Worm (Caenorhabditis elegans) whole organism, late embryonic: ENCODE results near the gene srj-5.

Experiments
- C08G9.2 ChIP-seq: sonication (generic microtip); optimal IDR thresholded peaks from 2 replicates; lab custom pipeline; 2016; ENCODE audit warnings: mild to moderate bottlenecking, missing genetic modification characterization, moderate library complexity, missing compliant biosample characterization
- C38D4.7 ChIP-seq: fragments of 200-800 bp; sonication (Bioruptor generic); optimal IDR thresholded peaks from 2 replicates; lab custom pipeline; 2018; ENCODE audit warnings: mild to moderate bottlenecking, missing genetic modification characterization, moderate library complexity, missing compliant biosample characterization
- F13H6.1 ChIP-seq: sonication (generic microtip); optimal IDR thresholded peaks from 2 replicates; lab custom pipeline; 2016; ENCODE audit warnings: missing genetic modification characterization, missing compliant biosample characterization
- T23F11.4 ChIP-seq: fragments of 200-800 bp; sonication (Bioruptor generic); optimal IDR thresholded peaks from 2 replicates; lab custom pipeline; 2018; ENCODE audit warnings: mild to moderate bottlenecking, missing genetic modification characterization, missing compliant biosample characterization
- ama-1 ChIP-seq: fragments of 150-350 bp; optimal IDR thresholded peaks from 2 replicates; lab custom pipeline; 2014
- ceh-14 ChIP-seq: sonication (generic microtip); optimal IDR thresholded peaks from 2 replicates; lab custom pipeline; 2016; ENCODE audit warnings: missing genotype, missing genetic modification characterization, missing compliant biosample characterization
- ceh-18 ChIP-seq: sonication (generic microtip); optimal IDR thresholded peaks from 2 replicates; lab custom pipeline; 2016; ENCODE audit warnings: missing genetic modification characterization, missing compliant biosample characterization
- ceh-2 ChIP-seq: sonication (generic microtip); optimal IDR thresholded peaks from 2 replicates; lab custom pipeline; 2016; ENCODE audit warnings: missing genotype, missing genetic modification characterization, missing compliant biosample characterization
- ceh-22 ChIP-seq: sonication (generic microtip); optimal IDR thresholded peaks from 2 replicates; lab custom pipeline; 2017; ENCODE audit warnings: missing biosample characterization, missing genetic modification characterization
- ceh-24 ChIP-seq: sonication (generic microtip); optimal IDR thresholded peaks from 2 replicates; lab custom pipeline; 2016; ENCODE audit warnings: mild to moderate bottlenecking, missing genetic modification characterization, missing compliant biosample characterization
- ceh-30 ChIP-seq: fragments of 150-350 bp; optimal IDR thresholded peaks from 2 replicates; lab custom pipeline; 2014; ENCODE audit warnings: missing biosample characterization, missing genetic modification characterization
- ceh-31 ChIP-seq: sonication (generic microtip); optimal IDR thresholded peaks from 2 replicates; lab custom pipeline; 2016; ENCODE audit warnings: missing genetic modification characterization, missing compliant biosample characterization
- ceh-34 ChIP-seq: sonication (generic microtip); optimal IDR thresholded peaks from 2 replicates; lab custom pipeline; 2016; ENCODE audit warnings: mild to moderate bottlenecking, missing genetic modification characterization, missing compliant biosample characterization
- ceh-48 ChIP-seq: sonication (generic microtip); optimal IDR thresholded peaks from 2 replicates; lab custom pipeline; 2016; ENCODE audit warnings: missing genetic modification characterization, inconsistent platforms, missing compliant biosample characterization
- ceh-9 ChIP-seq: sonication (generic microtip); optimal IDR thresholded peaks from 2 replicates; lab custom pipeline; 2016; ENCODE audit warnings: mild to moderate bottlenecking, missing genetic modification characterization, inconsistent platforms, missing compliant biosample characterization
- che-1 ChIP-seq: sonication (generic microtip); optimal IDR thresholded peaks from 2 replicates; lab custom pipeline; 2016; ENCODE audit warnings: mild to moderate bottlenecking, missing genetic modification characterization, missing compliant biosample characterization
- dve-1 ChIP-seq: sonication (generic microtip); optimal IDR thresholded peaks from 2 replicates; lab custom pipeline; 2017; ENCODE audit warnings: antibody characterized with exemption, mild to moderate bottlenecking, missing genetic modification characterization, missing compliant biosample characterization
- ets-4 ChIP-seq: sonication (generic microtip); optimal IDR thresholded peaks from 2 replicates; lab custom pipeline; 2016; ENCODE audit warnings: missing genetic modification characterization, missing compliant biosample characterization
- fax-1 ChIP-seq: sonication (generic microtip); optimal IDR thresholded peaks from 2 replicates; lab custom pipeline; 2016; ENCODE audit warnings: missing genotype, missing genetic modification characterization, missing compliant biosample characterization
- fkh-6 ChIP-seq: sonication (generic microtip); optimal IDR thresholded peaks from 2 replicates; lab custom pipeline; 2016; ENCODE audit warnings: missing genetic modification characterization, missing compliant biosample characterization
- gmeb-2 ChIP-seq: sonication (generic microtip); optimal IDR thresholded peaks from 2 replicates; lab custom pipeline; 2016; ENCODE audit warnings: missing genetic modification characterization, inconsistent platforms, missing compliant biosample characterization
- hlh-13 ChIP-seq: fragments of 200-800 bp; sonication (Bioruptor generic); optimal IDR thresholded peaks from 2 replicates; lab custom pipeline; 2018; ENCODE audit warnings: mild to moderate bottlenecking, missing genetic modification characterization, missing compliant biosample characterization
- hlh-15 ChIP-seq: sonication (generic microtip); optimal IDR thresholded peaks from 2 replicates; lab custom pipeline; 2016; ENCODE audit warnings: missing genetic modification characterization, missing compliant biosample characterization
- lin-11 ChIP-seq: fragments of 200-800 bp; sonication (Bioruptor generic); optimal IDR thresholded peaks from 2 replicates; lab custom pipeline; 2018; ENCODE audit warnings: mild to moderate bottlenecking, missing genetic modification characterization, missing compliant biosample characterization
- madf-2 ChIP-seq: sonication (generic microtip); optimal IDR thresholded peaks from 2 replicates; lab custom pipeline; 2017; ENCODE audit warnings: missing genetic modification characterization, missing compliant biosample characterization
- nfya-1 ChIP-seq: sonication (generic microtip); optimal IDR thresholded peaks from 2 replicates; lab custom pipeline; 2017; ENCODE audit warnings: missing genetic modification characterization, mild to moderate bottlenecking, missing compliant biosample characterization, antibody characterized with exemption, moderate library complexity
- nhr-232 ChIP-seq: sonication (generic microtip); optimal IDR thresholded peaks from 2 replicates; lab custom pipeline; 2016; ENCODE audit warnings: missing genetic modification characterization, missing compliant biosample characterization
- odd-2 ChIP-seq: sonication (generic microtip); optimal IDR thresholded peaks from 2 replicates; lab custom pipeline; 2017; ENCODE audit warnings: antibody characterized with exemption, mild to moderate bottlenecking, missing genetic modification characterization, missing compliant biosample characterization
- pag-3 ChIP-seq: sonication (generic microtip); optimal IDR thresholded peaks from 2 replicates; lab custom pipeline; 2016; ENCODE audit warnings: missing compliant biosample characterization, missing genetic modification characterization, borderline replicate concordance
- pha-2 ChIP-seq: sonication (generic microtip); optimal IDR thresholded peaks from 2 replicates; lab custom pipeline; 2017; ENCODE audit warnings: mild to moderate bottlenecking, missing genetic modification characterization, missing compliant biosample characterization
- pqm-1 ChIP-seq: sonication (generic microtip); optimal IDR thresholded peaks from 2 replicates; lab custom pipeline; 2016; ENCODE audit warnings: missing genetic modification characterization, missing compliant biosample characterization
- pros-1 ChIP-seq: fragments of 150-350 bp; optimal IDR thresholded peaks from 2 replicates; lab custom pipeline; 2014; ENCODE audit warnings: missing biosample characterization, missing genetic modification reagents, missing genetic modification characterization
- ref-2 ChIP-seq: sonication (generic microtip); optimal IDR thresholded peaks from 2 replicates; lab custom pipeline; 2016; ENCODE audit warnings: missing genetic modification characterization, missing compliant biosample characterization
- rnt-1 ChIP-seq: sonication (generic microtip); optimal IDR thresholded peaks from 2 replicates; lab custom pipeline; 2016; ENCODE audit warnings: missing genetic modification characterization, missing compliant biosample characterization
- sdc-2 ChIP-seq: sonication (generic microtip); optimal IDR thresholded peaks from 2 replicates; lab custom pipeline; 2016; ENCODE audit warnings: missing genotype, missing genetic modification characterization, missing compliant biosample characterization
- tbx-2 ChIP-seq: sonication (generic microtip); optimal IDR thresholded peaks from 2 replicates; lab custom pipeline; 2016; ENCODE audit warnings: missing genetic modification characterization, missing compliant biosample characterization
- tbx-7 ChIP-seq: sonication (generic microtip); optimal IDR thresholded peaks from 2 replicates; lab custom pipeline; 2016; ENCODE audit warnings: missing genotype, missing genetic modification characterization, missing compliant biosample characterization
- unc-3 ChIP-seq, 2 experiments: fragments of 200-800 bp in 1 of 2; sonication (Bioruptor generic) in 1 of 2; sonication (generic microtip) in 1 of 2; conservative IDR thresholded peaks in 1 of 2; optimal IDR thresholded peaks in 1 of 2; 2 replicates each; pipeline versions ENCODE4 v1.3.6 to Lab custom; 2016 to 2022; ENCODE audit warnings: missing compliant biosample characterization in 2 of 2, missing genetic modification characterization in 2 of 2, missing genetic modification reagents in 1 of 2
- unc-55 ChIP-seq: sonication (generic microtip); optimal IDR thresholded peaks from 2 replicates; lab custom pipeline; 2017; ENCODE audit warnings: missing biosample characterization, missing genetic modification reagents, missing genetic modification characterization
- unc-86 ChIP-seq: sonication (generic microtip); optimal IDR thresholded peaks from 2 replicates; lab custom pipeline; 2016; ENCODE audit warnings: missing genetic modification characterization, missing compliant biosample characterization

The srj-5 gene

ce11 chrV:620987-621386 lies 31.9 kb downstream of the srj-5 start:
- no peak for TF ChIP-seq gmeb-2 (tag; lab: Kevin White, UChicago)
- no peak for TF ChIP-seq ets-4 (tag; lab: Kevin White, UChicago)
- no peak for TF ChIP-seq ceh-34 (tag; lab: Kevin White, UChicago)
- no peak for TF ChIP-seq unc-86 (tag; lab: Kevin White, UChicago)
- TF ChIP-seq unc-55: no peak
- TF ChIP-seq ceh-9: no peak
- TF ChIP-seq C08G9.2 (tag; lab: Kevin White, UChicago): no peak
- no peak for TF ChIP-seq ref-2
- TF ChIP-seq C38D4.7: no peak
- TF ChIP-seq ceh-30 (tag; lab: Kevin White, UChicago): no peak
- TF ChIP-seq ceh-14 (tag; lab: Kevin White, UChicago): no peak
- no peak for TF ChIP-seq tbx-2 (tag; lab: Kevin White, UChicago)
- no peak for TF ChIP-seq odd-2 (tag; lab: Kevin White, UChicago)
- TF ChIP-seq unc-3 (GFP tag; conservative IDR thresholded peaks at IDR 0.05; lab: Robert Waterston, UW): no peak
- TF ChIP-seq unc-3 (tag; optimal IDR thresholded peaks at IDR 0.05; lab: Kevin White, UChicago): no peak
- TF ChIP-seq ama-1: no peak
- no peak for TF ChIP-seq ceh-24
- TF ChIP-seq fkh-6 (tag; lab: Kevin White, UChicago): no peak
- TF ChIP-seq fax-1 (tag; lab: Kevin White, UChicago): no peak
- TF ChIP-seq, all 69 proteins: peak for 0

DNA sequence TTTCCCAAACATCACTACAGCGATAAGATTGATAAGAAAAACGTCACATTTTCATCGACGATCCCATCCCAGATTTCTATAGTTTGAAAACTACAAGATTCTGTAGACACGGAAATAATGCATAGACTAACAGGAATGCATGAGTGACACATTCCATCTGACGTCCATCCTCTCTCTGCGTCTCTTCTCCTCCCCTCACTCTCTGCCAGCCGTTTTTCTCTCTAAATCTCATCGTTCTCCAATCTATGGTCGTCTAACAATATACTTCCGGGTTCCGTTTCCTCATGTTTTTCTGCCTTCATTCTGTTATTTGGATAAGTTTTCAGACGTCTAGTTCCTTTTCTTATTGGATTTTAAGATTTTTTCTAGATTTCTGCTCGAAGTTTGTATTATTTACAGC lies 33.8 kb downstream of the srj-5 start, which contains the start of gene F48G7.4:
F48G7.4 (plus strand) TSS at position 400 of the 400 bp plus-strand sequence.
- TF ChIP-seq ceh-30 (tag; lab: Kevin White, UChicago): no peak
- no peak for TF ChIP-seq ceh-34 (tag; lab: Kevin White, UChicago)
- TF ChIP-seq lin-11: no peak
- TF ChIP-seq ceh-18 (tag; lab: Kevin White, UChicago): peak; percentile 14
- TF ChIP-seq madf-2 (tag; lab: Kevin White, UChicago): no peak
- TF ChIP-seq rnt-1 (tag; lab: Kevin White, UChicago): no peak
- peak; percentile 83 for TF ChIP-seq unc-55
- TF ChIP-seq che-1 (tag; lab: Kevin White, UChicago): no peak
- no peak for TF ChIP-seq ceh-24
- TF ChIP-seq nhr-232: no peak

DNA sequence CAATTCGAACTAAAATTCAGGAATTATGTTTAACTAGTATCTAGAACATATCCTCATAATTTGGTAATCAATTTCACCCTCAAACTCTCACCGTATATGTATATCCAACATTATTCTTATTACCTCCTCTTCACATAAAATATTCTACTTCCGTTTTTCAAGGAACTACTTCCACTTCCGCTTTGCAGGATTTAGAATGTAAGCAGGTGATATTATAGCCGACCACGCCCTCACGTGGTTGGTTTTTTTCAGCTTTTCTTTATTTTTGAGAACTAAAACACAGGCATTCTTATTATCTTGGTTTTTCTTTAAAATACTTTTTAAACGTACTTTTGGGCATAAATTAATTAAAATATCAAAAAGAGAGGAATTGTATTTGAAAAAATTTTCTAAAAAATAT lies 34.9 kb downstream of the srj-5 start:
- no peak for TF ChIP-seq ceh-14 (tag; lab: Kevin White, UChicago)
- no peak for TF ChIP-seq unc-3 (GFP tag; conservative IDR thresholded peaks at IDR 0.05; lab: Robert Waterston, UW)
- TF ChIP-seq unc-3 (tag; optimal IDR thresholded peaks at IDR 0.05; lab: Kevin White, UChicago): no peak

ce11 chrV:615275-615674 lies 37.6 kb downstream of the srj-5 start, which contains the start of gene F48G7.13:
Gene F48G7.13 (plus strand): TSS chrV:615575.
- TF ChIP-seq pha-2 (tag; lab: Kevin White, UChicago) (no peak), ref-2 (no peak), hlh-15 (tag; lab: Kevin White, UChicago) (no peak), hlh-13 (no peak), unc-3 (GFP tag; conservative IDR thresholded peaks at IDR 0.05; lab: Robert Waterston, UW) (no peak), unc-3 (tag; optimal IDR thresholded peaks at IDR 0.05; lab: Kevin White, UChicago) (no peak), ceh-31 (tag; lab: Kevin White, UChicago) (no peak), pag-3 (tag; lab: Kevin White, UChicago) (no peak), pqm-1 (tag; lab: Kevin White, UChicago) (no peak), tbx-7 (tag; lab: Kevin White, UChicago) (no peak)

ce11 chrV:610217-610616 lies 42.6 kb downstream of the srj-5 start, which contains the start of gene nhr-90:
Gene nhr-90 (plus strand): TSS chrV:610512.
- TF ChIP-seq nfya-1 (no peak), rnt-1 (tag; lab: Kevin White, UChicago) (no peak), dve-1 (tag; lab: Kevin White, UChicago) (no peak), ceh-2 (no peak), T23F11.4 (GFP tag; lab: Kevin White, UChicago) (no peak), madf-2 (tag; lab: Kevin White, UChicago) (no peak), tbx-7 (tag; lab: Kevin White, UChicago) (no peak), sdc-2 (no peak), ceh-30 (tag; lab: Kevin White, UChicago) (no peak), ceh-48 (tag; lab: Kevin White, UChicago) (no peak), pha-2 (tag; lab: Kevin White, UChicago) (no peak), ceh-22 (no peak), F13H6.1 (tag; lab: Kevin White, UChicago) (no peak), pros-1 (tag; lab: Kevin White, UChicago) (no peak), nhr-232 (no peak), ceh-14 (tag; lab: Kevin White, UChicago) (no peak), che-1 (tag; lab: Kevin White, UChicago) (no peak)
